Worm (Caenorhabditis elegans): Measurements from ENCODE around the gene sre-32.
A peak's percentile ranks its signal among the peaks of the same experiment; 100 is the strongest.

The sre-32 gene

DNA sequence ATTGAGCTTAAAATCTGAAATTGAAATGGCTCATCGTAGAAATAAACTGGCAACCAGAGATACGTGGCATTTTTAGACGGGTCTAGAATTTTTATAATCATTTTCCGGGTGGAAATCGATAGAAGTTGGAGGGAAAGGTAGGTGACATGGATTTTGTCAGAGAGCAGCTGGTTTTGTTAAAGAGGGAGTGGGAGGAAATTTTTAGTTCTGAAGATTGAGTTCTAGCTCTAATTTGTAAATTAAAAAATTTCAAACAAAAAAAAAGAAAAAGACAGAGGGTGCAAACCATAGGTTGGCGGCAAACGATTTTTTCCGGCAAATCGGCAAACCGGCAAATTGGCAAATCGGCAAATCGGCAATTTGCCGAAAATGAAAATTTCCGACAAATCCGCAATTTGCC is at the start of gene sre-32:
TSS of gene sre-32 (minus strand) at position 101 of the 400 bp plus-strand sequence.
- TF ChIP-seq lin-39 (tag; optimal IDR thresholded peaks at IDR 0.05) (no peak), snu-23 (GFP tag; optimal IDR thresholded peaks at IDR 0.05) (no peak), lir-3 (tag; optimal IDR thresholded peaks at IDR 0.05; ENCODE audit: poor library complexity) (no peak), mab-9 (GFP tag; IDR thresholded peaks at IDR 0.05) (no peak), ceh-88 (GFP tag; IDR thresholded peaks at IDR 0.05) (no peak), lin-35 (GFP tag; optimal IDR thresholded peaks at IDR 0.05) (no peak)

DNA sequence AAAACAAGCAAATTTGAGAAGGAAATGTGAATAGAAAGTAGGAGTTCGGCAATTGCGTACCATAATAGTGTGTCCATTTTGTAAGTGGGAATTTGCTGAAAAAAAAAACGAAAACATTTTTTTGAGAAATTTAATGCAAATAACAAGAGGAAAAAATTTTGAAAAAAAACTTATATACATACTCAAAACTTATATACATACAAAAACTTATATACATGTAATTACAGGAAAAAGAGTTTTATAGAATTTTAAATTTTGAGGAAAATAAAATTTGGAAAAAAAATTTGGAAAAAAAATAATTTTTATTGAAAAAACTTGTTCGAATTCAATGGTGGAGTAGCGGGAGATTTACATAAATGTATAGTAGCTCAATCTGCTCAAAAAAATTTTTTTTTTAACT is 46.3 kb upstream of the sre-32 start, which contains the start of gene ador-1:
TSS of gene ador-1 (minus strand) at position 101 of the 400 bp plus-strand sequence.
- TF ChIP-seq lir-3 (tag; optimal IDR thresholded peaks at IDR 0.05; ENCODE audit: poor library complexity): no peak

- TF ChIP-seq dpl-1 (GFP tag; optimal IDR thresholded peaks at IDR 0.05) (peak in 1 of 3 experiments; percentile 21), nhr-71 (tag; optimal IDR thresholded peaks at IDR 0.05) (peak; percentile 18), fkh-10 (GFP tag; optimal IDR thresholded peaks at IDR 0.05) (peak; percentile 78), fkh-8 (tag; optimal IDR thresholded peaks at IDR 0.05) (no peak), efl-1 (optimal IDR thresholded peaks at IDR 0.05) (peak; percentile 8 to 72), efl-1 (GFP tag; optimal IDR thresholded peaks at IDR 0.05 in 1 of 2) (peak; percentile 29 to 80), lin-14 (GFP tag; optimal IDR thresholded peaks at IDR 0.05) (peak; percentile 67)
Observed at ce11 chrII:12499969-12500368, 43.4 kb upstream of the sre-32 start.

- TF ChIP-seq ceh-90 (tag; optimal IDR thresholded peaks at IDR 0.05) (no peak), efl-3 (GFP tag; optimal IDR thresholded peaks at IDR 0.05) (no peak), zag-1 (tag; optimal IDR thresholded peaks at IDR 0.05) (no peak), mep-1 (tag; optimal IDR thresholded peaks at IDR 0.05) (no peak), dsc-1 (tag; optimal IDR thresholded peaks at IDR 0.05) (no peak), ceh-8 (GFP tag; optimal IDR thresholded peaks at IDR 0.05) (no peak)
Observed at ce11 chrII:12496981-12497380, 40.4 kb upstream of the sre-32 start, which contains the start of gene T21B4.3. T21B4.3 (minus strand) TSS chrII:12497081.

DNA sequence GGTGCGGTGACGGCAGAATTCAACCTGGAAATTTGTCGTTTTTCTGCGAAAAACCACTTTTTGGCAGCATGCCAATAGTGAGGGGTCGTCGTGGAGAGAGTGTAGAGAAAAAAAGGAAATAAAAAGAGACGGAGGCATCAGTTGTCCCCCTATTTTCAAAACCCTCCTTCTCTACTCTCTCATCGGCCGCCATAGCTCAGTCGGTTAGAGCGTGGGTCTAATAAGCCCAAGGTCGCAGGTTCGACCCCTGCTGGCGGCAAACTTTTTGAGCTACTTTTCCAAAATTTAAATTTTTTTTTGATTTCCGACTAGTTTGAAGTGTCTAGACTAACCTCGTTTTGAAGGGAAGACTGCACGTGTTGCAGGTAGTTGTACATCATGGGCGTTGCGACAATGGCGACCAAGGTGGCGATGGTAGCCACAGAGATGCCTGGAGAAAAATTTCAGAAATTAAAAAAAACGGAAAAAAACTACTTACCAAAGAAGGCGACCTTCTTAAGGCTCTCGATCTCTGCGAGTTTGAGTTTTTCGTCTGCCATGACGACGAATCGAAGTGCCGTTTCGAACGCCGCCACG is 38.1 kb upstream of the sre-32 start, which contains the start of gene col-85:
TSS of gene col-85 (minus strand) at position 540 of the 576 bp plus-strand sequence.
- TF ChIP-seq snpc-4 (tag; optimal IDR thresholded peaks at IDR 0.05) (peak; percentile 90), mab-9 (GFP tag; IDR thresholded peaks at IDR 0.05) (0 out of 2 replicates have a peak, but pooled peaks have one; percentile 41), ztf-11 (tag; optimal IDR thresholded peaks at IDR 0.05) (peak in 1 of 2 experiments; percentile 16), dsc-1 (tag; optimal IDR thresholded peaks at IDR 0.05) (peak; percentile 75), hlh-4 (tag; optimal IDR thresholded peaks at IDR 0.05) (no peak), snu-23 (GFP tag; optimal IDR thresholded peaks at IDR 0.05) (peak; percentile 84), dpl-1 (GFP tag; optimal IDR thresholded peaks at IDR 0.05) (peak; percentile 44 to 66 (median 54)), hlh-17 (GFP tag; optimal IDR thresholded peaks at IDR 0.05; ENCODE audit: borderline replicate concordance) (no peak), lin-39 (tag; optimal IDR thresholded peaks at IDR 0.05) (no peak), nhr-12 (tag; optimal IDR thresholded peaks at IDR 0.05) (no peak), nhr-84 (tag; optimal IDR thresholded peaks at IDR 0.05) (no peak), nhr-76 (tag; optimal IDR thresholded peaks at IDR 0.05) (no peak), ceh-63 (GFP tag; optimal IDR thresholded peaks at IDR 0.05) (no peak), isw-1 (GFP tag; IDR thresholded peaks at IDR 0.05) (peak; percentile 36; the same call in 1 of the 2 replicates), sox-4 (tag; optimal IDR thresholded peaks at IDR 0.05) (no peak), nhr-20 (tag; optimal IDR thresholded peaks at IDR 0.05) (peak; percentile 70), lsy-2 (tag; optimal IDR thresholded peaks at IDR 0.05) (peak; percentile 57 to 68), nhr-47 (tag; optimal IDR thresholded peaks at IDR 0.05) (peak; percentile 82), unc-62 (GFP tag; optimal IDR thresholded peaks at IDR 0.05) (no peak), sup-37 (GFP tag; optimal IDR thresholded peaks at IDR 0.05) (no peak), grh-1 (GFP tag; IDR thresholded peaks at IDR 0.05) (peak; percentile 43; the same call in 1 of the 2 replicates), unc-98 (GFP tag; IDR thresholded peaks at IDR 0.05) (peak; percentile 60; the same call in 1 of the 2 replicates), blmp-1 (tag; optimal IDR thresholded peaks at IDR 0.05) (no peak), lir-3 (tag; optimal IDR thresholded peaks at IDR 0.05; ENCODE audit: poor library complexity) (peak; percentile 44), lin-35 (GFP tag; optimal IDR thresholded peaks at IDR 0.05) (peak; percentile 71 to 77), nhr-19 (GFP tag; conservative IDR thresholded peaks at IDR 0.05) (peak; percentile 76), ces-1 (GFP tag; optimal IDR thresholded peaks at IDR 0.05) (no peak), pag-3 (tag; optimal IDR thresholded peaks at IDR 0.05; ENCODE audit: borderline replicate concordance, insufficient read depth) (no peak), zag-1 (tag; optimal IDR thresholded peaks at IDR 0.05) (no peak), lin-15B (tag; optimal IDR thresholded peaks at IDR 0.05) (peak; percentile 16), pqm-1 (tag; optimal IDR thresholded peaks at IDR 0.05) (peak; percentile 11)
